Worm (Caenorhabditis elegans): ENCODE results near the gene F09E5.14.

Gene F09E5.14

ce11 chrII:5330206-5330686 lies 14.4 kb downstream of the F09E5.14 start (continued):
- TF ChIP-seq ceh-82 (tag; optimal IDR thresholded peaks at IDR 0.05) (no peak), zag-1 (tag; optimal IDR thresholded peaks at IDR 0.05) (no peak), nhr-23 (tag; optimal IDR thresholded peaks at IDR 0.05) (no peak)

DNA sequence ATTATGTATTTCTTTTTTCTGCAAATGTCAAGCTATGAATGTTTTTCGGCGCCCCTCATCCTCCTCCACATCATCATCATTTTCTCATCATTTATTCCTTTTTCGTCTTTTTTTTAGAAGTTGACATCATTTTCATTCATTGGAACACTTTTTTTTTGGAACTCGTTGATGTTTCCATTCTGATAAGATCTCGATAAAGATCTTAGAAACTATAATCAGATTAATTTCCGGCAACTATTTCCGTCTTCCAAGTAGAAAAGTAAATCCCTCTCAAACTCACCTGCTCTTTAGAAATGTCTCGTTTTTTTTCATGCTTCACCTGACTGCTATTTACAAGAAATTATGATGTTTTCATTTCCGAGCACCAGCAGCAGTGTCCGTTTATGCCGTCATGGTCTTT lies 15.8 kb downstream of the F09E5.14 start:
- TF ChIP-seq lsy-2 (tag; optimal IDR thresholded peaks at IDR 0.05) = peak in 1 of 2 experiments; percentile 2
- no peak for TF ChIP-seq mab-5 (tag; optimal IDR thresholded peaks at IDR 0.05)
- TF ChIP-seq elt-1 (tag; optimal IDR thresholded peaks at IDR 0.05) = peak; percentile 25
- peak; percentile 3 for TF ChIP-seq sma-9 (GFP tag; optimal IDR thresholded peaks at IDR 0.05)
- no peak for TF ChIP-seq sma-9 (tag; optimal IDR thresholded peaks at IDR 0.05)
- TF ChIP-seq nhr-21 (tag; optimal IDR thresholded peaks at IDR 0.05) = peak; percentile 28
- TF ChIP-seq skn-1 (tag; optimal IDR thresholded peaks at IDR 0.05) = no peak

ce11 chrII:5326891-5327290 lies 17.8 kb downstream of the F09E5.14 start:
- TF ChIP-seq mdl-1 (tag; optimal IDR thresholded peaks at IDR 0.05) = no peak
- TF ChIP-seq sma-9 (GFP tag; optimal IDR thresholded peaks at IDR 0.05) = peak; percentile 17
- no peak for TF ChIP-seq sma-9 (tag; optimal IDR thresholded peaks at IDR 0.05)

- no peak for TF ChIP-seq nhr-12 (tag; optimal IDR thresholded peaks at IDR 0.05)
- peak; percentile 81 for TF ChIP-seq unc-55 (GFP tag; optimal IDR thresholded peaks at IDR 0.05)
- peak; percentile 52 for TF ChIP-seq nhr-21 (tag; optimal IDR thresholded peaks at IDR 0.05)
- TF ChIP-seq fos-1 (tag; optimal IDR thresholded peaks at IDR 0.05) = peak; percentile 68
- TF ChIP-seq Y55F3AM.14 (GFP tag; optimal IDR thresholded peaks at IDR 0.05) = peak; percentile 30
- peak; percentile 90 for TF ChIP-seq C34F6.9 (tag; optimal IDR thresholded peaks at IDR 0.05)
- peak; percentile 93 for TF ChIP-seq crh-2 (tag; optimal IDR thresholded peaks at IDR 0.05)
- peak; percentile 11 for TF ChIP-seq alr-1 (tag; optimal IDR thresholded peaks at IDR 0.05)
- TF ChIP-seq nhr-10 (tag; optimal IDR thresholded peaks at IDR 0.05) = no peak
- no peak for TF ChIP-seq elt-1 (tag; optimal IDR thresholded peaks at IDR 0.05)
- TF ChIP-seq zag-1 (tag; optimal IDR thresholded peaks at IDR 0.05) = peak; percentile 77
- TF ChIP-seq lsy-2 (tag; optimal IDR thresholded peaks at IDR 0.05) = peak; percentile 33 to 76
- no peak for TF ChIP-seq unc-39 (tag; optimal IDR thresholded peaks at IDR 0.05)
- TF ChIP-seq F13H6.1 (tag; optimal IDR thresholded peaks at IDR 0.05) = peak; percentile 83
- TF ChIP-seq nhr-6 (tag; optimal IDR thresholded peaks at IDR 0.05) = peak; percentile 19
- TF ChIP-seq dmd-4 (tag; optimal IDR thresholded peaks at IDR 0.05) = no peak
- TF ChIP-seq sem-4 (tag; optimal IDR thresholded peaks at IDR 0.05) = peak; percentile 24
- no peak for TF ChIP-seq R02D3.7 (tag; optimal IDR thresholded peaks at IDR 0.05)
- TF ChIP-seq ztf-4 (tag; optimal IDR thresholded peaks at IDR 0.05) = peak; percentile 30
- peak; percentile 85 for TF ChIP-seq sma-9 (GFP tag; optimal IDR thresholded peaks at IDR 0.05)
- TF ChIP-seq sma-9 (tag; optimal IDR thresholded peaks at IDR 0.05) = peak; percentile 21
- peak; percentile 21 to 67 for TF ChIP-seq mdl-1 (tag; optimal IDR thresholded peaks at IDR 0.05)
- TF ChIP-seq mbf-1 (tag; optimal IDR thresholded peaks at IDR 0.05) = no peak
- TF ChIP-seq egl-27 (tag; optimal IDR thresholded peaks at IDR 0.05) = peak; percentile 78
- peak; percentile 91 for TF ChIP-seq nhr-129 (tag; optimal IDR thresholded peaks at IDR 0.05)
- TF ChIP-seq ztf-11 (tag; optimal IDR thresholded peaks at IDR 0.05) = no peak
- peak; percentile 4 for TF ChIP-seq lin-11 (tag; optimal IDR thresholded peaks at IDR 0.05)
- no peak for TF ChIP-seq nhr-11 (tag; optimal IDR thresholded peaks at IDR 0.05)
- peak; percentile 15 for TF ChIP-seq sma-3 (GFP tag; optimal IDR thresholded peaks at IDR 0.05)
- no peak for TF ChIP-seq elt-3 (tag; optimal IDR thresholded peaks at IDR 0.05)
- no peak for TF ChIP-seq ceh-82 (tag; optimal IDR thresholded peaks at IDR 0.05)
- TF ChIP-seq lin-13 (GFP tag; optimal IDR thresholded peaks at IDR 0.05) = no peak
- no peak for TF ChIP-seq mab-5 (tag; optimal IDR thresholded peaks at IDR 0.05)
These were observed 18.5 kb downstream of the F09E5.14 start for ce11 chrII:5326024-5326627.

ce11 chrII:5324653-5325052 lies 20.0 kb downstream of the F09E5.14 start:
- TF ChIP-seq nhr-12 (tag; optimal IDR thresholded peaks at IDR 0.05) = no peak
- peak; percentile 65 for TF ChIP-seq nhr-25 (tag; optimal IDR thresholded peaks at IDR 0.05)
